Fruit fly (Drosophila melanogaster) S2 (cell line): ENCODE measurements around the gene Dna2.

Experiments
- CG8478 ChIP-seq: fragments of >200 bp; optimal IDR thresholded peaks from 2 replicates; lab custom pipeline; 2018
- CTCF ChIP-seq, 2 experiments: fragments of >200 bp; optimal IDR thresholded peaks; 2 replicates each; lab custom pipeline; 2018

DNA sequence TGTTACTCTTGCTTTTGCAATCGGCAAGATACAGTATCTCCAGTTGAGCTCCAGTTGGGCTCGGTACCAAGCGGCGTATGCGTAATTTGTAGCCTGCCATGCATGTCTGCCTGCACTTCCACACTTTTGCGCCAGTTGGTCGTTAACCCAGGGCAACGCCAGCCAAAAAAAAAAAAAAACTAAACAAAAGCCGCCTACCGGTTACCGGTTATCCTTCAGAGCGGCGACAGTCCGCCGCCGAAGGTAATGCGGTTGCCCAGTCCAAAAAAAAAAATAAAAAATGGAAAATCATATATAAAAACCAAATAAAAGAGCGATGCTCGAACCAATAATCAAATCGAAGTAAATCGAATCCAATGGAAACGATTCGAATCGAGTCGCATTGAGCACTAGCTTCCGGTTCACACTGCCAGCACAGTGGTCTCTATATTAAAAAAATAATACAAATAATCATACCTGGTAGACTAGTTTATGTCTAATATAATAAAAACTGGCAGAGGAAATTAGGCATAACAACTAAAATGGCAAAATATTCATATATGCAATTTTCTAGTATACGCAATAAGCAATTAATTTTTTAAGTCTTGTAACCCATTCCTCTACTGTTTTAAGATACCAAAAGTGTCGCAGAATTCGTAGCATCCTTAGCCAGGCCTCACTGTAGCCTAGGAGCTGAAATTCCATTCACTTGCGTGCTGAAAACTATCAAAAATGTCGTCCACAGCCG, 22.8 kb upstream of the Dna2 start:
- no peak for TF ChIP-seq CG8478
- no peak for TF ChIP-seq CTCF (optimal IDR thresholded peaks at IDR 0.05; lab: Kevin White, UChicago)
